Worm (Caenorhabditis elegans): ENCODE results near the gene plpr-1.

DNA sequence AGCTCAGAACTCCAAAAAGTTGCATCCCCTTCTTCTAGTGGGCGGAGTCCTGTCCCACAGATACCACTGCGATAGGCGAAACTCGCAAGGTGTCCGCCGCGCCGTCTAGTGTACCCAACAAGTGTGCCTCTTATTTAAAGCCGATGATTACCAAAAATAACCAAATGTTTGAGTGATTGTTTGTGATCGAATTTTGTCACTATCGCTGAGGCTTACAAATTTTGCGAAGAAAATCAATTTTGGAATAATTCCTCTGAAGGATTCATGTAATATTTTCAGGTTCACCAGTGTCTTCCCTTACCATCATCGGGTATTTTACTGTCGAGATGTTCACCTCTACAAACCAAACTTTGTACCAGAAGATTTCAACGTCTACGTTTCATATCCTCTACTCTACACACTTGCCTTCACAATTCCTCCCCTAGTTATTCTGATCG is 2.0 kb downstream of the plpr-1 start:
- peak; percentile 60 for TF ChIP-seq W03F9.2 (tag; optimal IDR thresholded peaks at IDR 0.05)
- peak; percentile 28 for TF ChIP-seq him-1 (tag; optimal IDR thresholded peaks at IDR 0.05)
- TF ChIP-seq dao-5 (tag; optimal IDR thresholded peaks at IDR 0.05), result no peak
